Fruit fly (Drosophila melanogaster): ENCODE results near the gene Usp8.

Gene Usp8

DNA sequence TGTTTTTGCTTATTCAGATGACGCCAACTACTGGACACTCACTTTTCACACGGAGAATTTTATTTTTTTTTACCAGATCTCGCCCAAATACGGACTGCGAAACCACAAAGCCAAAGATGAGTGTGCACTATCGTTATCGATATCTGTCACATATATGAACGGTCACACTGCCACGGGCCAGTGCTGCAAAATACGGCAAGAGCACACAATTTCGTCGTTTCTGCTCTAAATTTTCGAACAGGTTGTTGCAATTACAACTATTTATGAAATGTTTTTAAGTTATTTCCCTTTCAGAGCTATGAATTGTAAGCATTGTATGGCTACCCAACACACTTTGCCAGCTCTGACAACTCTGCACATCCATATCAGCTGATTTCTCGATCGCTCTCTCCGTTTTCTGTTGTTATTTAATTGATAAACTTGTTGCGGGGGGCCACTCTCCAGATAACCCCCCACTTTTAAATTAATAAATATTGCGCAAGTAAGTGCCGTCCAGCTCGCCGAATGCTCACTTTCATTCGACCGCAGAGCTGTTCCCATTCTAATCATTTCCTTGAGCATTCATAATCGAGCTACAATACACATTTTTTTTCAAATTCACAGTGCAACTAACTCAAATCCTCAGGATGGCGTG, 6.6 kb upstream of the Usp8 start, which contains the start of the genes slmb and CG5793:
slmb (minus strand) TSS at position 134 of the 634 bp plus-strand sequence.
CG5793 (plus strand) TSS at position 222 of the 634 bp plus-strand sequence.
- TF ChIP-seq CG12768 (GFP tag; optimal IDR thresholded peaks at IDR 0.05) (peak; percentile 20), ovo (GFP tag; optimal IDR thresholded peaks at IDR 0.05) (peak; percentile 67), Clk (GFP tag; optimal IDR thresholded peaks at IDR 0.05) (peak; percentile 27), CG14711 (tag; optimal IDR thresholded peaks at IDR 0.05) (peak; percentile 98), Crg-1 (GFP tag; optimal IDR thresholded peaks at IDR 0.05) (peak; percentile 86), kay (GFP tag; ENCODE audit: borderline replicate concordance) (no peak), cic (GFP tag; optimal IDR thresholded peaks at IDR 0.05) (peak; percentile 64), cnc (optimal IDR thresholded peaks at IDR 0.05) (peak in 1 of 2 experiments; percentile 87), CG1620 (GFP tag; optimal IDR thresholded peaks at IDR 0.05) (peak; percentile 71), Mnt (GFP tag; optimal IDR thresholded peaks at IDR 0.05) (peak; percentile 70), tj (GFP tag; optimal IDR thresholded peaks at IDR 0.05) (peak; percentile 29), CG33017 (tag; optimal IDR thresholded peaks at IDR 0.05) (peak; percentile 45), Hr96 (GFP tag; optimal IDR thresholded peaks at IDR 0.05) (no peak), toe (GFP tag; optimal IDR thresholded peaks at IDR 0.05) (no peak), CG7045 (GFP tag; optimal IDR thresholded peaks at IDR 0.05) (peak; percentile 24), pad (GFP tag; optimal IDR thresholded peaks at IDR 0.05) (peak; percentile 74), CG11617 (GFP tag; optimal IDR thresholded peaks at IDR 0.05) (peak; percentile 71), CG7101 (tag; optimal IDR thresholded peaks at IDR 0.05) (peak; percentile 78), bab1 (GFP tag; optimal IDR thresholded peaks at IDR 0.05) (peak; percentile 62), CG5204 (GFP tag; optimal IDR thresholded peaks at IDR 0.05) (no peak)

DNA sequence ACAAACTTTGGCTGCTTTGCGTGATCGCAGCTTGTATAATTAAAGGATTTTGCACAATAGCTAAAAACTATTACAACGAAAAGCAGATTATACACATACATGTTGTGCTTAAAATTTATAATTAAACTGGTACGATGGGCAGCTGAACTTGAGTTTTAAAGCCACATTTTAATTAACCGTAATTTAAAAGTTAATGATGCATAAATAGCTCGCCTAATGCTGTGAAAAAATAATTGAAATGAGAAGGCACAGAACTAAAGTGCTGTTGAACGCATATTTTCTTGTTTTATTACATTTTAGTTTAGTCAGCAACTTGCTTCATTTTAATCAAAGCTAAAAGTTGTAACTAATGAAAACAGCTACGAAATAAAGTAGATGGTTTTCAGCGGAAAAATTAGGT, 4.4 kb upstream of the Usp8 start, which contains the start of gene Obp93a:
Obp93a (minus strand) TSS at position 101 of the 400 bp plus-strand sequence.
- TF ChIP-seq CG11617 (GFP tag; optimal IDR thresholded peaks at IDR 0.05) (no peak), CG1620 (GFP tag; optimal IDR thresholded peaks at IDR 0.05) (no peak), CG33017 (tag; optimal IDR thresholded peaks at IDR 0.05) (no peak), CG5204 (GFP tag; optimal IDR thresholded peaks at IDR 0.05) (no peak), Clk (GFP tag; optimal IDR thresholded peaks at IDR 0.05) (no peak), Mnt (GFP tag; optimal IDR thresholded peaks at IDR 0.05) (no peak), CG7101 (tag; optimal IDR thresholded peaks at IDR 0.05) (no peak), cic (GFP tag; optimal IDR thresholded peaks at IDR 0.05) (no peak)

DNA sequence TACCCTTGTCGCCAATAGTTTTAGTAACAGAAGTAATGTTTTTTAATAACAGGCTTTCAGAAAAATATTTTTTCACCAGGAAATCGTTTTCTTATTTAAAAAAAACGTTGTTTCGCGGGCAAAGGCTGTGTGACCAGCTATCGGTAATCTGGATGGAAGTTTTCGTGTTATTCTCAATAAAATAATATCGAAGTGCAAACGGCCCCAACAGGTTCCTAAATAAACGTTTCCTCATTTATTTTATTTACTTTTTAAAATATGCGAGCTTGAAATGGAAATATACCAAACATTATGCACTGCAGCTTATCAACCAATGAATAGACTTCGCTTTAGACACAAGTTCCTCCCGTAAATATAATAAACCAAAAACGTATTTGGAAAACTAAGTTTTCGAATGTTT, 4.0 kb upstream of the Usp8 start, which contains the start of gene Ice2:
Ice2 (plus strand) TSS at position 167 of the 400 bp plus-strand sequence.
- TF ChIP-seq CG33017 (tag; optimal IDR thresholded peaks at IDR 0.05) (no peak), Mnt (GFP tag; optimal IDR thresholded peaks at IDR 0.05) (no peak), CG7101 (tag; optimal IDR thresholded peaks at IDR 0.05) (no peak), CG11617 (GFP tag; optimal IDR thresholded peaks at IDR 0.05) (no peak), bab1 (GFP tag; optimal IDR thresholded peaks at IDR 0.05) (peak; percentile 76), cnc (optimal IDR thresholded peaks at IDR 0.05) (no peak)

DNA sequence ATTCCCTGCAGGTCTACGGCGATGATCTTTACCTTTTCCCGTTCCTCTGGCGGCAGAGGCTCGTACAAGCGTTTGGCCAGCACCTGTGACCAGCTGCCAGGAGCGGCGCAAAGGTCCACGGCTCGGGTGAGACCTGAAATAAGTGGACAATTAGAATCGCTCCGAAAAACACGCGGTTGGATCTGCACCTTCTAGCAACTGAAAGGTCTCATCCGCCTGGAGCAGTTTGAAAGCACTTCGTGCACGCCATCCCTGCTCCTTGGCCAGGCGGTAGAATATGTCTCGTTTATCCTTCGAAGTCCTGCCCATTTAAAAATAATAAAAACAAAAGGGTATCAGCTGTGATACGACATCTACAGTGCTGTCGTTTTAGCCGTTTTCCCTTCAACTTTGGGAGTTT, 545 bp upstream of the Usp8 start, which contains the start of gene Trm7-34:
Trm7-34 (minus strand) TSS at position 365 of the 400 bp plus-strand sequence.
- TF ChIP-seq toe (GFP tag; optimal IDR thresholded peaks at IDR 0.05), result no peak
- no peak for TF ChIP-seq cic (GFP tag; optimal IDR thresholded peaks at IDR 0.05)
- TF ChIP-seq kay (GFP tag; ENCODE audit: borderline replicate concordance), result no peak
- no peak for TF ChIP-seq pad (GFP tag; optimal IDR thresholded peaks at IDR 0.05)
- no peak for TF ChIP-seq Mnt (GFP tag; optimal IDR thresholded peaks at IDR 0.05)
- no peak for TF ChIP-seq bab1 (GFP tag; optimal IDR thresholded peaks at IDR 0.05)
- TF ChIP-seq CG7045 (GFP tag; optimal IDR thresholded peaks at IDR 0.05), result no peak
- TF ChIP-seq ovo (GFP tag; optimal IDR thresholded peaks at IDR 0.05), result no peak
- TF ChIP-seq tj (GFP tag; optimal IDR thresholded peaks at IDR 0.05), result no peak
- no peak for TF ChIP-seq Clk (GFP tag; optimal IDR thresholded peaks at IDR 0.05)
- no peak for TF ChIP-seq CG14711 (tag; optimal IDR thresholded peaks at IDR 0.05)
- TF ChIP-seq Hr96 (GFP tag; optimal IDR thresholded peaks at IDR 0.05), result no peak
- no peak for TF ChIP-seq CG33017 (tag; optimal IDR thresholded peaks at IDR 0.05)

DNA sequence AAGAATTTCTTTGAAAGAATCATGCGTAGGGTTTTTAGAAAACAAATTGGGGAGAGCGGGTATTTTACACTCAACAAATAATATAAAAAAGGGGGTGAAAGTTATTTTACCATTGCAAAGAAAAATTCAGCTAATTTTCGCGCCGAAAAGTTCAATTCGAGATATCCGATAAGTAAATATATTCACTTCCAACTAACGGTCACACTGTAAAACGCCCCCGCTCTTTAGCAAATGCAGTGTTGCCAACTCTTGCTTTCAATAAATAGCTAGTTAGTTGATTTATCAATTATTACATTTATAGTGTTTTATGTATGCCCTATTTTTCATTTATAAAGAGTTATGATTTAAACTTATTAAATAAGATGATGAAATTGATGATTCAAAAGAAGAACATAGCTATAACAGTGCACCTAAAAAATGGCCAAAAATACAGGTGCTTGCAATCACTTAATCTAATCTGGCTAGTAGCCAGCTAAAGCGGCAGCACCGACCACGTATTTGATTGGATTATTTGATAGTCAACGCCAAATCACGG, 4.2 kb downstream of the Usp8 start, which contains the start of gene meigo:
meigo (plus strand) TSS at position 51 of the 535 bp plus-strand sequence.
- TF ChIP-seq cnc (optimal IDR thresholded peaks at IDR 0.05) (no peak), ovo (GFP tag; optimal IDR thresholded peaks at IDR 0.05) (peak; percentile 40), bab1 (GFP tag; optimal IDR thresholded peaks at IDR 0.05) (peak; percentile 86), kay (GFP tag; ENCODE audit: borderline replicate concordance) (no peak), tj (GFP tag; optimal IDR thresholded peaks at IDR 0.05) (peak; percentile 42), Mnt (GFP tag; optimal IDR thresholded peaks at IDR 0.05) (peak; percentile 70), CG5204 (GFP tag; optimal IDR thresholded peaks at IDR 0.05) (no peak), CG33017 (tag; optimal IDR thresholded peaks at IDR 0.05) (peak; percentile 78), CG7045 (GFP tag; optimal IDR thresholded peaks at IDR 0.05) (peak; percentile 52), Hr96 (GFP tag; optimal IDR thresholded peaks at IDR 0.05) (no peak), CG14711 (tag; optimal IDR thresholded peaks at IDR 0.05) (peak; percentile 94), Clk (GFP tag; optimal IDR thresholded peaks at IDR 0.05) (peak; percentile 30), toe (GFP tag; optimal IDR thresholded peaks at IDR 0.05) (no peak), CG1620 (GFP tag; optimal IDR thresholded peaks at IDR 0.05) (peak; percentile 74), CG11617 (GFP tag; optimal IDR thresholded peaks at IDR 0.05) (peak; percentile 73), CG12768 (GFP tag; optimal IDR thresholded peaks at IDR 0.05) (peak; percentile 40), Crg-1 (GFP tag; optimal IDR thresholded peaks at IDR 0.05) (peak; percentile 20), cic (GFP tag; optimal IDR thresholded peaks at IDR 0.05) (peak; percentile 53), CG7101 (tag; optimal IDR thresholded peaks at IDR 0.05) (peak; percentile 77), pad (GFP tag; optimal IDR thresholded peaks at IDR 0.05) (peak; percentile 61)

Measured in whole organism, adult.